Worm (Caenorhabditis elegans): ENCODE measurements around the gene srv-14.

ce11 chrIV:15941403-15941802 lies 47.4 kb upstream of the srv-14 start, which contains the start of gene Y105C5B.11:
- TF ChIP-seq pha-4 (tag; optimal IDR thresholded peaks at IDR 0.05) (no peak), unc-86 (tag; optimal IDR thresholded peaks at IDR 0.05) (no peak), nhr-11 (tag; optimal IDR thresholded peaks at IDR 0.05) (no peak), K02D7.2 (tag; optimal IDR thresholded peaks at IDR 0.05) (no peak), hlh-30 (tag; optimal IDR thresholded peaks at IDR 0.05; ENCODE audit: insufficient read depth) (no peak), nfya-1 (tag; optimal IDR thresholded peaks at IDR 0.05) (no peak), dve-1 (tag; optimal IDR thresholded peaks at IDR 0.05) (no peak), pqm-1 (tag; optimal IDR thresholded peaks at IDR 0.05) (no peak), sox-2 (GFP tag; IDR thresholded peaks at IDR 0.05) (no peak)

All from whole organism, late embryonic.